Fruit fly (Drosophila melanogaster) whole organism, pupa: Measurements from ENCODE around the gene VGlut.

Experiments
- CG32121 ChIP-seq: fragments of 200-800 bp; sonication (Bioruptor generic); IDR thresholded peaks from 2 replicates; pipeline ENCODE4 v1.3.6; 2022; ENCODE audit warnings: missing biosample characterization, missing genetic modification characterization
- fd96Ca ChIP-seq: fragments of 200-800 bp; sonication (Bioruptor generic); IDR thresholded peaks from 3 replicates; pipeline ENCODE4 v1.3.6; 2022; ENCODE audit warnings: missing biosample characterization, missing genetic modification characterization

- no peak for TF ChIP-seq CG32121 (GFP tag; lab: Robert Waterston, UW)
- TF ChIP-seq fd96Ca (GFP tag; lab: Robert Waterston, UW), result no peak
Measured at dm6 chr2L:2357228-2357656, 42.9 kb upstream of the VGlut start, which contains the start of gene CG9967.
